Fruit fly (Drosophila melanogaster): ENCODE measurements around the gene CG8329.

Gene CG8329

DNA sequence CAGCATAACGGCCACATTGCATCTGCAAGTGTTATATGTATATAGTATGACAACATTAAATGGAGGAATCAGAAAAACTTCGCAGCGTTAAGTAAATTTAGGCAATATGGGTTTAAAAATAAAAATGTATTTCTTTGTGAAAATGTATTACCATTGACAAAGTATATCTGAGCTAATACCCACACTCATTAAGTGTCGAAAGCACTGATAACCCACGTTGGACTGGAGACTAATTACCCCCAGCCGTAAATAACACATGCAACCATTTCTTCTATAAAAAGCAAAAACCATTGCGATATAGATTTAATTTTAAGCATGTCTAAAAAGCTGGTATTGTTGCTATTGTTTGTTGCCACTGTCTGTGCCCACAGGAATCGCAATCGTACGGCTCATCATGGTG is at the start of gene CG8329:
TSS of gene CG8329 (plus strand) at position 301 of the 400 bp plus-strand sequence.
- TF ChIP-seq CG8478 (optimal IDR thresholded peaks at IDR 0.05) = no peak
- no peak for TF ChIP-seq CTCF (optimal IDR thresholded peaks at IDR 0.05)

DNA sequence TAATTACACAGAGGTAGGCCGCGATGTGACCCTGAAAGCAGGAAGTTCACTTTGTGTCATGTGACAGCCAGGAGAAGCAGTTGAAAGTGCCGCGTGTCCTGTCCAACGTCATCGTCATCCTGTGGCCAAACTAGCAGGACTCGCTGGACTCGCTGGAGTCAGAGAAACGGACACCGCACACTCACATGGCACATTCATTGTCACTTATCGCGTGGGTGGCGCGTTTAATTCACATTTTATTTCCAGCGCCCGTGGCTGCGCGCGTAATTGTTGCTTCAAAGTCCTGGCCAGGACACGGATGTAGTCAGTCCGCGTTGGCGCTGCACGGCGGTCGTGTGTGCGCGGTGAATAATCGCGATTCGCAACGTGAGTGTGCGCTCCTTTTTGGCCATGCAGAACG is 40.4 kb upstream of the CG8329 start, which contains the start of gene Tmc:
TSS of gene Tmc (plus strand) at position 301 of the 400 bp plus-strand sequence.
- no peak for TF ChIP-seq CTCF (optimal IDR thresholded peaks at IDR 0.05)
- TF ChIP-seq CG8478 (optimal IDR thresholded peaks at IDR 0.05) = no peak

DNA sequence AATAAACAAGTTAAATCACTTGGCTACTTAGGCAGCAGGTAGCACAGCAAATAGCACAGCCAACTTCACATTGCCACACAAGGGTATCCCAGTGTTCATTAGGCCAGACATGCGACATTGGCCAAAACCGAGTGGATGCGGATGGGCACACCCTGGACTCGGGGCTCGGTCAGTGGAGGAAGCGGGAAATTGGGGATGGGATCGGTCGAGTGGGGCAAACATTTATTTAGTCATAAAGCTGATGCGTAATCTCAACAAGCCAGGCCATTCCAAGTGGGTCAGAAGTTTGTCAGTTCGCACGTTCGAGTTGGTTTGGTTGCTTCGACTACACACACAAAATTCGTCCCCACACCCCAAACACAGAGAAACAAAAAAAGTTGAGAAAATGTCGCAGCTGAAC is 39.2 kb upstream of the CG8329 start, which contains the start of gene CG3222:
TSS of gene CG3222 (plus strand) at position 301 of the 400 bp plus-strand sequence.
- TF ChIP-seq CTCF (optimal IDR thresholded peaks at IDR 0.05) (no peak), CG8478 (optimal IDR thresholded peaks at IDR 0.05) (no peak)

DNA sequence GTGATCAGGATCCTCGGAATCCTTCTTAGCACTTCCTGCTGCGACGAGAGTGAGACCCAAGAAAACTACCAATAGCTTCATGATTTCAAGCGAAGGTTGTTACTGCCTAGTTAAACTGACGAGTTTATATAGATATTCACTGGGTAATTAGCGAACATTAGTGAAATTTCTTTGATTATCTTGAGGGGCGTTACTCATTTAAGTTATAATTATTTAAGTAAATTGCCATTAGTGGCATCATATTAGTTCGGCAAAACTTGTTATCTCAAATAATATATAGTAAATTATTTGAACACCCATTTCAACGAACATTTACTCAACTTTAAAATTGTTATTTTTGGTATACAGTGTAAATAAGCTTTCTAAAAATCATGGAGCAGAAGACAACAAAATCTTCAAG is 36.7 kb upstream of the CG8329 start, which contains the start of the genes CG3088 and CG3306:
TSS of gene CG3088 (minus strand) at position 101 of the 400 bp plus-strand sequence.
TSS of gene CG3306 (plus strand) at position 299 of the 400 bp plus-strand sequence.
- TF ChIP-seq CTCF (optimal IDR thresholded peaks at IDR 0.05) = no peak
- TF ChIP-seq CG8478 (optimal IDR thresholded peaks at IDR 0.05) = no peak

DNA sequence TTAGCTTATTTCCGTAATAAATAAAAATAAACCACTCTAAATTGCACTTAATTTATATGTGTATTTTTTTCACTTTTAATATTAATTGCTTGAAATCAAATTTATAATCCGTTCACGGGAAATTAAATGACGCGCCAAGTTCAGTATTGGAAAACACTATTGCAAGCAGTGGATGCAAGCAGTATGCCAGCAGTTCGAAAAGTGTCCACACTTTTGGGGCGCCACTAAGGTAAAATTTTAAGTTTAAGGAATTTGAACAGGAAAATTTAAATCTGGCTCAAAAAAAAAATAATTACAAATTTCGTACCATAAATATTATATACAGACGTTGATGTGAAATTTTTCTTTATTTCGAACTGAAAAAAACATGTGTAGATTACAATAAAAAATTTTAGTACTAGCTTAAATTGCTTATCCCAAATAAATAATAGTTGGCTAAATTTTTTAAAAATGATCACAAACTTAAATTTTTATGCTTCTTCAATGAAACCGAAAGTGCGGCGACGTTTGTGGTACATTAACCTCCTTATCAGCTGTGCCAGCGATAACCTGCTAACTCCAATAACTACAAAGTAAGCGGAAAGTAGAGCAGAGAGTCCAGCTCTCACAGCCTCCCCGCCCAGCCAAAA is 23.8 kb upstream of the CG8329 start:
- no peak for TF ChIP-seq CG8478 (optimal IDR thresholded peaks at IDR 0.05)
- TF ChIP-seq CTCF (optimal IDR thresholded peaks at IDR 0.05) = peak; percentile 82 to 96

DNA sequence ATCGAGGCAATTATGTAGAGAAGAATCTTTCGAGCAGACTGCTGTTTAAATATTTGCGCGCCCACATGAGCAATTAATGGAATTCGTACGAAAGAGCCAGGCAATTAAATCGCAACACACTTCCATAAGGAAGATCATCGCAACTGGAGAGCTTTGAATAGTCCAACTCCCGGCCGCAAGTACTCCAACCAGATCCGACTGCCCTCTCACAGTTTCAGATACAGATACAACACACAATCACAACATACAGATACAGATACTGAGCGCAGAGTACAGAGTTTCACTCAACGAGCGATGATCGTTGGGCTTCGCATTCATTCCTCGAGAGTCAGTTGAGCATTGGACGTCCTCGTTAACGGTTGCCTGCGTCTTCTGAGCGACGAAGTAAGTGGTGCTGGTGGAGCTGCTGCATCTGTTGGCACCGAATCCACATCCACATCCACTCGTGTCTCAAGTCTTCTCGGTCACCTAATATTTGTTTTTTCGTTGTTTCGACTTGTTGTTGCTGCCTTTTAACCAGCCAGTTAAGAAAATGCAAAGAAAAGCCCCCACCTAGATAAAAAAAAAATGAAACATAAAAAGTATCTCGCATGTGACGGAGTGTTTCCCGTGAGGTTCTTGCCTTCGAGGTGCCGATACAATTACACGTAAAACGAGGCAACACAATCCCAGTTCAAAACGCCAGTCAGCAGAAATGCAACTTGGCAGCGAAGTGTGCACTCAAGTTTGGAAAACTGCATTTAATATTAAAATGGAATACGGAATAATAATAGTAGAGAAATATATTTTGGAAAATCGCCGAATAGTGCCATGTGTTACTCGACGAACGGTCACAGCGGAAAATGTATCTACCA is 23.1 kb upstream of the CG8329 start, which contains the start of gene LanB2:
TSS of gene LanB2 (plus strand) at position 326 of the 854 bp plus-strand sequence.
- TF ChIP-seq CG8478 (optimal IDR thresholded peaks at IDR 0.05) (no peak), CTCF (optimal IDR thresholded peaks at IDR 0.05) (peak in 1 of 2 experiments; percentile 14)

DNA sequence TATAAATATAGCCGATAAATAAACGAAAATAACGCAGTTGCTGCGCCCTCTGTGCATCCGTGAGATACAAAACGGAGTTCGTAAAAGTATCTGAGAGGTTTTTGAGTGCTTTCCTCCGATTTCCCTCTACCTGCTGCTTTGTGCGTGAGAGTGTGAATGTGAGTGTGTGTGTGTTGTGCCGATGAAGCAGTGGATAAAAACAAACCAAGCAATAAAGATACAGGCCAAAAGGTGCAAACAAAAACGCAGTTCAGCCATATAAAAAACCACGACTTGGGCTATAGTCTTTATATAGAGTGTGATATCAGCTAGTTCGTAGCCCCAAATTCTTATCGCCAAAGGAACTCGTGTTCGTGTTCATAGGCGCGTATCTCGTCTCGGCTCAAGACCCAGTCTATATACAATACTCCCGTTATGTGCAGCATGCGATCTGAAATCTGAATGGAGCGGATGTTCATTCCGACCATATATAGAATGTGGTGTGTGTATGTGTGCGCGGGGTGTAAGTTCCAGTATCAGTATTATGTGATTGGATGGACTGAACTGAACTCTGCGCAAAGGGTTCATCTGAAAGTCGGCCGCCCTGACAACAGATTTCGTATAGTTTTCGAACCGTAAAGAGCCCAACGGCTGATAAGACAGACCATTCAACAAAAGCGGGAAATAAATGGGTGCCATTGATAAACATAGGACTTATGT is 22.3 kb upstream of the CG8329 start:
- TF ChIP-seq CG8478 (optimal IDR thresholded peaks at IDR 0.05) (no peak), CTCF (optimal IDR thresholded peaks at IDR 0.05) (no peak)

DNA sequence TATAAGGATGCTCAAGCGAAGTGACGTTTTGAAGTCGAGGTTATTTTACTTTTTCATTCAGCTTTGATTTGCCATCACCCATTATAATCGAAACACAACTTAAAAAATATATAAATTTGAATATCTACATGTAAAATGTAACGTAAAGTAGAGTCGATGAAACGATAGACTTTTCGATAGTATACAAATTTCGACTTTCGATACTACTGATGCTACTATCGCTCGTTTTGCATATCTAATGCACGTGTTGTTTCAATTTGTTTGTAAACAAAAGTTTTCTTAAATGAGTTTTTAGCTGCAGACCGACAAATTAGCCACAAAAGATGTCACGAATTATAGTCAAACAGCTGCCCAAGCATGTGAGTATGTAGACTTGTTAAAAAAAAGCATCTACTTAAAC is 13.9 kb upstream of the CG8329 start, which contains the start of gene CG3335:
TSS of gene CG3335 (plus strand) at position 224 of the 400 bp plus-strand sequence.
- TF ChIP-seq CG8478 (optimal IDR thresholded peaks at IDR 0.05) = no peak
- TF ChIP-seq CTCF (optimal IDR thresholded peaks at IDR 0.05) = no peak

DNA sequence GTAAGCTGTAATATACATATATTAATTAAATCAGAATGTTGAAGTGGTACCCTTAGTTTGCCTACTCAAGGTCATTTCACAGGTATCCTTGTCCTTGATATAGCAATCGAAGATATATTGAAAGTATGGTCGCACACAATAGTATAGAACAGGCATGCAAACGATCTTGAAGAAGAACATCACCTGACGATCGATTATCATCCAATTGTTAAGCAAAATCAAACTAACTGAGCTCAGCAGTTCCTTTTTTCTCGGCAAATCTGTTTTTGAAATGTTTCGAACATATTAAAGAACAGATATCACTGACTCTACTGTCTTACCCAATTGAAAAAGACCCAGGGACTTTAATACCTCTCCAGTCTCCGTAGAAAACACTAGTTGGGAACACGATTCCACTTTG is 9.5 kb upstream of the CG8329 start, which contains the start of gene Cyp40:
TSS of gene Cyp40 (plus strand) at position 301 of the 400 bp plus-strand sequence.
- TF ChIP-seq CTCF (optimal IDR thresholded peaks at IDR 0.05) (no peak), CG8478 (optimal IDR thresholded peaks at IDR 0.05) (no peak)

DNA sequence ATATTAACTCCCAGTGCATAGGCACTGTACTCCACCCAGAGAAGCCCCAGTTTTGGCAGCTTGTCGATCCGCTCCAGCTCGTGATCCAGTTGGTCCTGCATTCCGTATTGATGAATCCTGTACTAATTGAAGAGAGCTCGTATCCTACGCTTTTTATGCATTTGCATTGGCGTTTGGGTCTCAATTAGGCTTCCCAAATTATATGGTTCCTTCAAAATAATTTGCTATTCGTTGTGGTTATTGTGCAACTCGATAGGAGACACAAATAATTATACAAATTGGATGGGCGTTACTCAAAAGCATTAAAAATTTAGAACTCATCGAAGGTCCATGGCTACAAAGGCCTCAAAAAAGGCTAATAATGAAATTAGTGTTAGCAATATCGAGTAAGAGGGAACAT is 8.8 kb upstream of the CG8329 start, which contains the start of gene Or67b:
TSS of gene Or67b (minus strand) at position 101 of the 400 bp plus-strand sequence.
- TF ChIP-seq CG8478 (optimal IDR thresholded peaks at IDR 0.05) = no peak
- no peak for TF ChIP-seq CTCF (optimal IDR thresholded peaks at IDR 0.05)

DNA sequence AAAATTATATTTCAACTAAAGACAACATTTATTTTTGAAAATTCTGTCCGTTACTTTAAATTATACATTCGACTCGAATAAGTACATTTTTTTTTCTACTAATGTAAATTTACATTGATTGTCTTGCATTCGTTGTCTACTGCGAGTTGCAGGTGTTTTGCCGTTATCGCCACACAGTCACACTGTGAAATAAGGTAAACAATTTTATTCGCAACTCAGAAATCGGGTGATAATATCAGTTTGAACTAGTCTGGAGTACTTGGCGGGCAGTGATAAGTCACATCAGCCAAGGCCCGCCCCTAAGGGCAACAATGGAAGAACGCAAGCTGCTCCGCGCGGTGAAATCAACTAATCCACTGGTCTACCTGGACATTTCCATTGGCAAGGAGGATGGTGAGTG is 8.0 kb upstream of the CG8329 start:
- TF ChIP-seq CTCF (optimal IDR thresholded peaks at IDR 0.05) = peak in 1 of 2 experiments; percentile 15
- TF ChIP-seq CG8478 (optimal IDR thresholded peaks at IDR 0.05) = no peak

DNA sequence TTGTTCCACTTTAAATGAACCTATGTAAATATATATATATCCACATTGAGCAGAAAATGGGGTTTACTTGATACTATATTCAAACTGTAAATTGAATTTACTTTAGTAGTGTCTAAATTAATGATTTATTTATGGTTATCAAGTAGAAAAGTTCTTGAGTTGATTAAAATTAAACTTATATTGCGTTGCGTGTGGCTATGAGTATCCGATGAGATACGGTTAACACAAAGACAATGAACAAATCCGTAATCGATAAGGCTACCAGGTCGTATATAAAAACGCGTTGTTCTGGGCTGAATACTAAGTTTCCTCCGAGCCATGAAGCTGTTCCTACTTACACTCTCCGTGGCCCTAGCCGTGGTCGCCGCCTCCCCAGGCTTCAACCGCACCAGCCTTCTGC is 1.1 kb downstream of the CG8329 start, which contains the start of gene CG18179:
TSS of gene CG18179 (plus strand) at position 301 of the 400 bp plus-strand sequence.
- no peak for TF ChIP-seq CTCF (optimal IDR thresholded peaks at IDR 0.05)
- TF ChIP-seq CG8478 (optimal IDR thresholded peaks at IDR 0.05) = no peak

DNA sequence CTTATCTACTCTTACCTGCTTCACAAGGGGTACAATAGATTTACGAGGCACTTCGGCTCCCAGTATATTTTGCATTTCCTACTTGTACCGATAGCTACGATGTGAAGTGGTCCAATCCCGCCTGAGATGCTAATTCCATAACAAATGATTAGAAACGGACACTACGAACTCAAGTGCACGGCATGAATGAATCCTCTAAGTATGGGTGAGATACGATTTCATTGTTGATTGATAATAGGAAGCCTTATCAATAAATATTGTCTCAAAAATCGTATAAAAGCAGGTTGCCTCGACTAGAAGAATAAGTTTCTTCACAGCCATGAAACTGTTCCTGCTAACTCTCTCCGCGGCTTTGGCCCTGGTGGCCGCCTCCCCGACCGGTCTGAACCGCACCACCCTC is 2.8 kb downstream of the CG8329 start, which contains the start of gene CG18180:
TSS of gene CG18180 (plus strand) at position 301 of the 400 bp plus-strand sequence.
- TF ChIP-seq CTCF (optimal IDR thresholded peaks at IDR 0.05) (no peak), CG8478 (optimal IDR thresholded peaks at IDR 0.05) (no peak)

DNA sequence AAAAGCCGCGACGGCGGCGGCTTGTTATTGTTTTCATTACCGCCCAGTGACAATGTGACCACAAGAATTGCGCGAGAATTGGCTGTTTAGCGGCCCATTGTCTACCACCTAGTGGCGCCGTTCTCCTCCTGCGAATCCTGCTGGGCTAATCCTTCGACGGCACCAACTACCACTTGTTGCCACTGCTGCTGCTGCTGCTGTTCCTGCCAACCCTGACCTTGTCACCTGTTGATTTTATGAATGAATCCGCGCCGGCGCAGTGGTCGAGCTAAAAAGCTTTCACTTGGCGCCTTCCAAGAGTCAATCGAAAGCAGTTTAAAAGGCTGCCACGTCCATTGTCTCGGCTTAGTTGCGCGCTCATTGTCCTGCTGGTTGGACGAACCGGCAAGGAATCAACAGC is 5.8 kb downstream of the CG8329 start, which contains the start of gene CNMaR:
TSS of gene CNMaR (plus strand) at position 348 of the 400 bp plus-strand sequence.
- no peak for TF ChIP-seq CTCF (optimal IDR thresholded peaks at IDR 0.05)
- no peak for TF ChIP-seq CG8478 (optimal IDR thresholded peaks at IDR 0.05)

Measured in S2 (cell line).